Worm (Caenorhabditis elegans) whole organism, L3 larva: ENCODE results near the gene col-115.

Experiments
- ceh-82 ChIP-seq: fragments of 150-350 bp; optimal IDR thresholded peaks from 2 replicates; lab custom pipeline; 2014; ENCODE audit warnings: missing biosample characterization, missing genetic modification characterization
- elt-3 ChIP-seq, 3 experiments: fragments of 150-350 bp in 1 of 3; sonication (generic microtip) in 2 of 3; optimal IDR thresholded peaks; 2 replicates in 2 of 3; 4 replicates in 1 of 3; lab custom pipeline; 2014 to 2017; ENCODE audit warnings: missing biosample characterization in 3 of 3, missing genetic modification characterization in 3 of 3
- nhr-12 ChIP-seq: fragments of 150-350 bp; optimal IDR thresholded peaks from 2 replicates; lab custom pipeline; 2014; ENCODE audit warnings: missing biosample characterization, missing genetic modification characterization
- pha-4 ChIP-seq: fragments of 150-350 bp; optimal IDR thresholded peaks from 2 replicates; lab custom pipeline; 2014; ENCODE audit warnings: missing biosample characterization, missing genetic modification reagents, missing genetic modification characterization
- pqm-1 ChIP-seq: fragments of 150-350 bp; optimal IDR thresholded peaks from 2 replicates; lab custom pipeline; 2017; ENCODE audit warnings: missing biosample characterization, missing genetic modification characterization, inconsistent platforms
- unc-39 ChIP-seq: sonication (generic microtip); optimal IDR thresholded peaks from 4 replicates; lab custom pipeline; 2017; ENCODE audit warnings: missing biosample characterization, missing genetic modification characterization

DNA sequence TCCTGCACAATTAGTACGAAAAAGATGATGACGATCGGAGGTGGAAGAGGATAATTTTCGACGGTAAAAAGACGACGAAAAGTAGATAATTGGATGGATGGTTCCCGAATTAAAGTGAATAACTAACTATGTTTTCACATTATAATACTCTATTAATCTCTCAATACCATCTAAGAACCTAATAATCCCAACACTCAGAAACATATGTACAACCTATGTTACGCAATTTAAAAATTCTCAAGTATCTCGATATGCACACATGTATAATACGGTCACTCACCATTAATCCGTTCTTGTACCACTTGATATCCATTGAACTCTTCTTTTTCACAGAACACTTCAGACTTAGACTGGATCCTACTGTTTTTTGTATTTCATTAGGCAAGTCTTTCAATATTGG lies 12.3 kb downstream of the col-115 start:
- TF ChIP-seq ceh-82: no peak
- no peak for TF ChIP-seq nhr-12 (tag; lab: Kevin White, UChicago)
- no peak for TF ChIP-seq pqm-1 (tag; lab: Kevin White, UChicago)
- TF ChIP-seq elt-3 (tag; optimal IDR thresholded peaks at IDR 0.05; lab: Kevin White, UChicago): no peak
- TF ChIP-seq unc-39 (tag; lab: Kevin White, UChicago): no peak
- TF ChIP-seq pha-4 (tag; lab: Kevin White, UChicago): no peak
